Worm (Caenorhabditis elegans): ENCODE data around the gene str-113.

str-113 gene

DNA sequence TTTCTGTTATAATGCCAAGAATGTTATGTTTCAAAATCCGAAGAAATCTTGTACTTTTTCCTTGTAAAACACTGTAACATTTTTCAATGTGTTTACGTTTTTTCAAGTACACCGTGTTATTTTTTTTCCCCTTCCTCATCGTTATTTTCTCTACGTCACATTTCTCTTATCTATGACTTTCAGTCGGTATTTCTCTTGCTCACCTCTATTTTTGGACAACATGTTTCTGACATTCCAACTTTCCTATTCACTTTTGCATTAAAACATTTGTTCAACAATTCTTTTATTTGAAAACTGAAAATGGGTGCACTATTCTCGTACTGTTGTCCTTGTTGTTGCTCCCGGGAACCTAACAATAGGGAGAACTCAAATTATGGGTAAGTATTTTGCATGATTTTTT is 6.3 kb upstream of the str-113 start, which contains the start of gene pals-33 (continued):
- no peak for TF ChIP-seq lin-35 (GFP tag; optimal IDR thresholded peaks at IDR 0.05)
- TF ChIP-seq F10E7.11 (tag; optimal IDR thresholded peaks at IDR 0.05) = no peak
- TF ChIP-seq ceh-58 (GFP tag; IDR thresholded peaks at IDR 0.05) = no peak
- TF ChIP-seq Y53F4B.3 (GFP tag; IDR thresholded peaks at IDR 0.05) = no peak

DNA sequence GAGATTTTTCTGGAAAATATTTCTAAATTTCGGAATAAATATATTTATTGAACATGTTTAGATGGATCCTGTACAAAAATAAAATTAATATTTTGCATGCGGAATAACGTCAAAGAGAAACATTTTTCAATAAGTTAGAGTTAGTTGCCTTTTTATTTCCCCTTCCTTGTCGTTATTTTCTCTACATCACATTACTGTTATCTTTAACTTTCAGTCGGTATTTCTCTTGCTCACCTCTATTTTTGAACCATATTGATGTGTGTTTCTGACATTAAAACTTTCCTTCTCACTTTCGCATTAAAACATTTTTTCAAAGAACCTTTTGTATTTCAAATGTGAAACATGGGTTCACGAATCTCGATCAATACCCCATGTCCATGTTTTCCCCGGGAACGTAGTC is 3.7 kb upstream of the str-113 start, which contains the start of gene Y39H10B.3:
TSS of gene Y39H10B.3 (plus strand) at position 301 of the 400 bp plus-strand sequence.
- TF ChIP-seq Y79H2A.3 (GFP tag; conservative IDR thresholded peaks at IDR 0.05) (no peak), pbrm-1 (GFP tag; IDR thresholded peaks at IDR 0.05) (no peak), nhr-120 (GFP tag; IDR thresholded peaks at IDR 0.05) (no peak), cebp-2 (GFP tag; IDR thresholded peaks at IDR 0.05) (no peak)

ce11 chrV:3668464-3668863 is 1.7 kb upstream of the str-113 start, which contains the start of gene Y39H10B.2:
Gene Y39H10B.2 (plus strand): TSS chrV:3668764.
- TF ChIP-seq nhr-80 (tag; optimal IDR thresholded peaks at IDR 0.05) (peak; percentile 58), C17E4.6 (GFP tag; IDR thresholded peaks at IDR 0.05) (no peak)

DNA sequence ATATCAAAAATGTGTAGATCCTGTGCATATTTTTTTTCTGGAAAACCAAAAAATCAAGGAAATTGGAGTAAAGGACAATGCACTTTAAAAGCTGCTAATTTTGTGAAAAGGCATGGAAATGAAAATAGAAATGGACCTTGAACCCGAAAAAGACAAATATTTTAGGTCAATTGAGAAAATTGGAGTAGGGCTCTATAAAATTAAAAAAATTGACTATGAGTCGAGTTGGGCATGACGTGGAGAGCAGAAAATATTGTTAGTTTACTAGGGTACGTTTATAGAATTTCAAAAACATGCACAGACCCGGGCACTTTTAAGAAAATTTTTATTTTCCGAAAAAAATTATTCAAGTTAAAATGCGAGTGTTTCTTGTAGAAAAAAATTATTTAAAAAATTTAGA is 7.3 kb downstream of the str-113 start, which contains the start of gene acr-23:
TSS of gene acr-23 (minus strand) at position 101 of the 400 bp plus-strand sequence.
- no peak for TF ChIP-seq atf-7 (tag; optimal IDR thresholded peaks at IDR 0.05)
- TF ChIP-seq ccch-3 (GFP tag; optimal IDR thresholded peaks at IDR 0.05) = no peak
- TF ChIP-seq hlh-12 (tag; optimal IDR thresholded peaks at IDR 0.05) = no peak
- no peak for TF ChIP-seq ztf-22 (GFP tag; optimal IDR thresholded peaks at IDR 0.05)
- no peak for TF ChIP-seq snpc-3.4 (tag; optimal IDR thresholded peaks at IDR 0.05)
- no peak for TF ChIP-seq T07F8.4 (tag; optimal IDR thresholded peaks at IDR 0.05)
- TF ChIP-seq ztf-6 (GFP tag; IDR thresholded peaks at IDR 0.05) = no peak
- no peak for TF ChIP-seq egrh-3 (GFP tag; IDR thresholded peaks at IDR 0.05)
- TF ChIP-seq cebp-1 (GFP tag; IDR thresholded peaks at IDR 0.05) = no peak
- no peak for TF ChIP-seq cebp-1 (tag; optimal IDR thresholded peaks at IDR 0.05)
- no peak for TF ChIP-seq lag-1 (GFP tag; IDR thresholded peaks at IDR 0.05)

ce11 chrV:3649473-3649872 is 17.3 kb downstream of the str-113 start, which contains the start of gene str-114:
Gene str-114 (plus strand): TSS chrV:3649773.
- TF ChIP-seq F39B2.1 (GFP tag; IDR thresholded peaks at IDR 0.05) (no peak), ZK185.1 (tag; optimal IDR thresholded peaks at IDR 0.05; ENCODE audit: poor library complexity, severe bottlenecking) (no peak), sea-2 (GFP tag; IDR thresholded peaks at IDR 0.05) (no peak), efl-1 (GFP tag; optimal IDR thresholded peaks at IDR 0.05) (no peak), madf-8 (GFP tag; conservative IDR thresholded peaks at IDR 0.05) (no peak), unc-62 (GFP tag; optimal IDR thresholded peaks at IDR 0.05) (no peak), lir-1 (GFP tag; conservative IDR thresholded peaks at IDR 0.05) (no peak), nhr-179 (tag; optimal IDR thresholded peaks at IDR 0.05) (no peak), lin-54 (GFP tag; optimal IDR thresholded peaks at IDR 0.05) (no peak), mel-28 (tag; optimal IDR thresholded peaks at IDR 0.05; ENCODE audit: borderline replicate concordance) (no peak)

DNA sequence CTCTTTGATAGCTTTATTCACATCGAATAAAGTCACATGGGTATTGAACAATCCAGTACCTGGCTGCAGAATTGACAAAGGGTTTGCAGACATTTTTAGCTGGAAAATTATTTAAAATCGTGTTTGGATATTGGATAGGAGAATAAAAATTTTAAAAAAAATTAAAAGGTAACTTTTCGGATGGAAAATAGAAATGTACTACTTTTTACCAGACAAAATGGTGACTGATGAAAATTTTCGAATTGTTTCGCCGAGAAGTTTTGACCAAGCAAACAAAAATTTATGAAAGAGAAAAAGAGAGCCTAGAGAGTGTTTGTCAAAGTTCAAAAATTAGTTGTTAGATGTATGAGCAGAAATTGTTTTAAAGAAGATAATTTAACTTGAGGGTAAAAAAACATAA is 18.9 kb downstream of the str-113 start, which contains the start of gene F59B1.10:
TSS of gene F59B1.10 (minus strand) at position 101 of the 400 bp plus-strand sequence.
- TF ChIP-seq lsy-27 (tag; optimal IDR thresholded peaks at IDR 0.05; ENCODE audit: borderline replicate concordance, insufficient read depth) = no peak
- no peak for TF ChIP-seq hlh-26 (GFP tag; conservative IDR thresholded peaks at IDR 0.05)
- TF ChIP-seq attf-3 (GFP tag; conservative IDR thresholded peaks at IDR 0.05) = no peak
- no peak for TF ChIP-seq egl-18 (GFP tag; IDR thresholded peaks at IDR 0.05)
- TF ChIP-seq madf-3 (GFP tag; IDR thresholded peaks at IDR 0.05) = no peak
- no peak for TF ChIP-seq nhr-90 (tag; optimal IDR thresholded peaks at IDR 0.05)
- TF ChIP-seq ccch-3 (GFP tag; optimal IDR thresholded peaks at IDR 0.05) = no peak
- TF ChIP-seq him-1 (tag; optimal IDR thresholded peaks at IDR 0.05) = no peak
- TF ChIP-seq hlh-12 (tag; optimal IDR thresholded peaks at IDR 0.05) = no peak
- no peak for TF ChIP-seq lin-26 (GFP tag; IDR thresholded peaks at IDR 0.05)

Measured in whole organism, young adult.